Worm (Caenorhabditis elegans) whole organism, L4 larva: ENCODE results near the gene btb-17.

Experiments used
- F37D6.2 ChIP-seq: sonication (generic microtip); optimal IDR thresholded peaks from 2 replicates; lab custom pipeline; 2016; ENCODE audit warnings: mild to moderate bottlenecking, missing genetic modification characterization, missing compliant biosample characterization
- R02D3.7 ChIP-seq: fragments of 150-350 bp; sonication (generic microtip); optimal IDR thresholded peaks from 3 replicates; lab custom pipeline; 2014; ENCODE audit warnings: missing biosample characterization, missing genetic modification characterization
- aly-2 ChIP-seq: sonication (generic microtip); optimal IDR thresholded peaks from 2 replicates; lab custom pipeline; 2018; ENCODE audit warnings: missing biosample characterization, missing genetic modification characterization
- lin-13 ChIP-seq: fragments of 150-350 bp; optimal IDR thresholded peaks from 2 replicates; lab custom pipeline; 2014; ENCODE audit warnings: missing biosample characterization, missing genetic modification reagents, missing genetic modification characterization
- lir-3 ChIP-seq: sonication (generic microtip); optimal IDR thresholded peaks from 2 replicates; lab custom pipeline; 2016; ENCODE audit warnings: mild to moderate bottlenecking, missing genetic modification characterization, missing compliant biosample characterization
- nhr-76 ChIP-seq: fragments of 150-350 bp; optimal IDR thresholded peaks from 2 replicates; lab custom pipeline; 2014; ENCODE audit warnings: missing biosample characterization, missing genetic modification characterization
- saeg-2 ChIP-seq: fragments of 200-800 bp; sonication (Bioruptor generic); IDR thresholded peaks from 2 replicates; pipeline ENCODE4 v1.3.6; 2022; ENCODE audit warnings: missing genetic modification reagents, missing genetic modification characterization, missing compliant biosample characterization
- spr-1 ChIP-seq: sonication (generic microtip); optimal IDR thresholded peaks from 2 replicates; lab custom pipeline; 2016; ENCODE audit warnings: mild to moderate bottlenecking, missing genetic modification characterization, missing compliant biosample characterization

ce11 chrII:3278634-3279033 lies 16.6 kb upstream of the btb-17 start, which contains the start of gene wht-4:
- TF ChIP-seq lin-13 (GFP tag; lab: Kevin White, UChicago) (no peak), nhr-76 (no peak), aly-2 (tag; lab: Kevin White, UChicago) (no peak), saeg-2 (GFP tag; lab: Robert Waterston, UW) (no peak), lir-3 (tag; lab: Kevin White, UChicago) (no peak), R02D3.7 (no peak), spr-1 (tag; lab: Kevin White, UChicago) (no peak), F37D6.2 (tag; lab: Kevin White, UChicago) (no peak)
